Worm (Caenorhabditis elegans) whole organism, L2 larva: ENCODE measurements around the gene str-114.

Experiments used
- C34F6.9 ChIP-seq: fragments of 150-350 bp; optimal IDR thresholded peaks from 2 replicates; lab custom pipeline; 2014; ENCODE audit warnings: missing biosample characterization, missing genetic modification characterization
- ama-1 ChIP-seq: fragments of 150-350 bp; optimal IDR thresholded peaks from 2 replicates; lab custom pipeline; 2018; ENCODE audit warnings: inconsistent platforms
- ceh-16 ChIP-seq: fragments of 150-350 bp; optimal IDR thresholded peaks from 2 replicates; lab custom pipeline; 2014; ENCODE audit warnings: missing biosample characterization, missing genetic modification characterization
- lsy-2 ChIP-seq, 2 experiments: fragments of 150-350 bp in 1 of 2; sonication (generic microtip) in 1 of 2; optimal IDR thresholded peaks; 2 replicates each; lab custom pipeline; 2014 to 2017; ENCODE audit warnings: missing biosample characterization in 2 of 2, missing genetic modification characterization in 2 of 2
- nhr-23 ChIP-seq: fragments of 150-350 bp; optimal IDR thresholded peaks from 2 replicates; lab custom pipeline; 2014; ENCODE audit warnings: missing biosample characterization, missing genetic modification reagents, missing genetic modification characterization
- nhr-237 ChIP-seq: fragments of 150-350 bp; optimal IDR thresholded peaks from 2 replicates; lab custom pipeline; 2014; ENCODE audit warnings: missing biosample characterization, missing genetic modification characterization
- nhr-6 ChIP-seq: fragments of 150-350 bp; optimal IDR thresholded peaks from 2 replicates; lab custom pipeline; 2014; ENCODE audit warnings: missing biosample characterization, missing genetic modification characterization
- snpc-4 ChIP-seq: fragments of 150-350 bp; optimal IDR thresholded peaks from 2 replicates; lab custom pipeline; 2014; ENCODE audit warnings: missing biosample characterization, missing genetic modification characterization
- unc-62 ChIP-seq: fragments of 150-350 bp; optimal IDR thresholded peaks from 2 replicates; lab custom pipeline; 2014; ENCODE audit warnings: missing biosample characterization, missing genetic modification reagents, missing genetic modification characterization

- TF ChIP-seq C34F6.9 (no peak), lsy-2 (tag; optimal IDR thresholded peaks at IDR 0.05; lab: Kevin White, UChicago) (no peak), unc-62 (GFP tag; lab: Kevin White, UChicago) (no peak), nhr-6 (no peak), nhr-237 (tag; lab: Kevin White, UChicago) (no peak), ceh-16 (tag; lab: Kevin White, UChicago) (no peak), ama-1 (lab: Kevin White, UChicago) (no peak), nhr-23 (tag; lab: Kevin White, UChicago) (no peak), snpc-4 (no peak)
Observed at ce11 chrV:3666887-3667286, 17.3 kb downstream of the str-114 start, which contains the start of gene str-113.
